Fruit fly (Drosophila melanogaster): ENCODE results near the gene Pkg21D.

dm6 chr2L:827516-828362 is 37.1 kb upstream of the Pkg21D start:
- TF ChIP-seq psq (optimal IDR thresholded peaks at IDR 0.05) (no peak), Myc (optimal IDR thresholded peaks at IDR 0.05) (no peak), Sin3A (optimal IDR thresholded peaks at IDR 0.05) (no peak), ttk (optimal IDR thresholded peaks at IDR 0.05) (no peak)
